Worm (Caenorhabditis elegans) whole organism, L3 larva: ENCODE results near the gene lhfp-4.

ENCODE experiments used
- ZK546.5 ChIP-seq: sonication (generic microtip); optimal IDR thresholded peaks from 2 replicates; lab custom pipeline; 2017; ENCODE audit warnings: missing biosample characterization, missing genetic modification characterization
- aly-2 ChIP-seq: fragments of 150-350 bp; optimal IDR thresholded peaks from 2 replicates; lab custom pipeline; 2014; ENCODE audit warnings: missing biosample characterization, missing genetic modification characterization
- ama-1 ChIP-seq: fragments of 150-350 bp; optimal IDR thresholded peaks from 2 replicates; lab custom pipeline; 2018
- ceh-16 ChIP-seq: sonication (generic microtip); optimal IDR thresholded peaks from 2 replicates; lab custom pipeline; 2017; ENCODE audit warnings: missing biosample characterization, missing genetic modification characterization
- ceh-28 ChIP-seq: fragments of 150-350 bp; optimal IDR thresholded peaks from 2 replicates; lab custom pipeline; 2014; ENCODE audit warnings: missing biosample characterization, missing genetic modification reagents, missing genetic modification characterization
- ceh-82 ChIP-seq: fragments of 150-350 bp; optimal IDR thresholded peaks from 2 replicates; lab custom pipeline; 2014; ENCODE audit warnings: missing biosample characterization, missing genetic modification characterization
- ceh-9 ChIP-seq: sonication (generic microtip); optimal IDR thresholded peaks from 2 replicates; lab custom pipeline; 2018; ENCODE audit warnings: missing biosample characterization, missing genetic modification characterization
- daf-12 ChIP-seq: fragments of 150-350 bp; optimal IDR thresholded peaks from 2 replicates; lab custom pipeline; 2014; ENCODE audit warnings: missing biosample characterization, missing genetic modification reagents, missing genetic modification characterization
- egl-27 ChIP-seq: sonication (generic microtip); optimal IDR thresholded peaks from 4 replicates; lab custom pipeline; 2017; ENCODE audit warnings: missing biosample characterization, missing genetic modification reagents, missing genetic modification characterization
- egl-5 ChIP-seq: fragments of 150-350 bp; optimal IDR thresholded peaks from 2 replicates; lab custom pipeline; 2017; ENCODE audit warnings: missing biosample characterization, missing genetic modification reagents, missing genetic modification characterization, inconsistent platforms
- elt-1 ChIP-seq: fragments of 150-350 bp; optimal IDR thresholded peaks from 2 replicates; lab custom pipeline; 2014; ENCODE audit warnings: missing biosample characterization, missing genetic modification characterization
- elt-2 ChIP-seq: sonication (generic microtip); optimal IDR thresholded peaks from 2 replicates; lab custom pipeline; 2016; ENCODE audit warnings: missing genetic modification reagents, mild to moderate bottlenecking, missing genetic modification characterization, missing compliant biosample characterization
- eor-1 ChIP-seq, 2 experiments: fragments of 150-350 bp; optimal IDR thresholded peaks; 2 replicates each; lab custom pipeline; 2014 to 2018; ENCODE audit warnings: missing biosample characterization in 2 of 2, missing genetic modification characterization in 2 of 2
- fkh-10 ChIP-seq: sonication (generic microtip); optimal IDR thresholded peaks from 2 replicates; lab custom pipeline; 2017; ENCODE audit warnings: missing biosample characterization, missing genetic modification reagents, missing genetic modification characterization
- fkh-2 ChIP-seq: fragments of 150-350 bp; optimal IDR thresholded peaks from 2 replicates; lab custom pipeline; 2014; ENCODE audit warnings: missing biosample characterization, missing genetic modification reagents, missing genetic modification characterization
- fos-1 ChIP-seq: fragments of 150-350 bp; optimal IDR thresholded peaks from 2 replicates; lab custom pipeline; 2014; ENCODE audit warnings: missing biosample characterization, missing genetic modification characterization
- hmg-11 ChIP-seq: sonication (generic microtip); optimal IDR thresholded peaks from 2 replicates; lab custom pipeline; 2016; ENCODE audit warnings: missing genetic modification characterization, missing compliant biosample characterization
- jun-1 ChIP-seq: fragments of 150-350 bp; optimal IDR thresholded peaks from 2 replicates; lab custom pipeline; 2014; ENCODE audit warnings: missing biosample characterization, missing genetic modification reagents, missing genetic modification characterization
- lin-39 ChIP-seq: fragments of 150-350 bp; optimal IDR thresholded peaks from 2 replicates; lab custom pipeline; 2018; ENCODE audit warnings: missing biosample characterization, missing genetic modification reagents, missing genetic modification characterization
- lsy-12 ChIP-seq: sonication (generic microtip); optimal IDR thresholded peaks from 2 replicates; lab custom pipeline; 2016; ENCODE audit warnings: mild to moderate bottlenecking, missing genetic modification characterization, missing compliant biosample characterization
- mdl-1 ChIP-seq: fragments of 150-350 bp; optimal IDR thresholded peaks from 2 replicates; lab custom pipeline; 2014; ENCODE audit warnings: missing biosample characterization, missing genetic modification characterization
- mml-1 ChIP-seq: fragments of 150-350 bp; sonication (generic microtip); optimal IDR thresholded peaks from 3 replicates; lab custom pipeline; 2014; ENCODE audit warnings: missing biosample characterization, missing genetic modification characterization
- nfya-1 ChIP-seq: sonication (generic microtip); optimal IDR thresholded peaks from 2 replicates; lab custom pipeline; 2017; ENCODE audit warnings: missing genetic modification characterization, mild to moderate bottlenecking, missing compliant biosample characterization, antibody characterized with exemption, moderate library complexity; ENCODE audit not compliant: insufficient read depth
- nhr-11 ChIP-seq: fragments of 150-350 bp; optimal IDR thresholded peaks from 2 replicates; lab custom pipeline; 2014; ENCODE audit warnings: missing biosample characterization, missing genetic modification characterization
- nhr-12 ChIP-seq: fragments of 150-350 bp; optimal IDR thresholded peaks from 2 replicates; lab custom pipeline; 2014; ENCODE audit warnings: missing biosample characterization, missing genetic modification characterization
- nhr-25 ChIP-seq: sonication (generic microtip); optimal IDR thresholded peaks from 2 replicates; lab custom pipeline; 2017; ENCODE audit warnings: missing biosample characterization, missing genetic modification characterization
- nhr-67 ChIP-seq: fragments of 150-350 bp; optimal IDR thresholded peaks from 2 replicates; lab custom pipeline; 2014; ENCODE audit warnings: missing biosample characterization, missing genetic modification characterization
- nhr-76 ChIP-seq: fragments of 150-350 bp; sonication (generic microtip); optimal IDR thresholded peaks from 5 replicates; lab custom pipeline; 2014; ENCODE audit warnings: missing biosample characterization, missing genetic modification characterization
- pha-4 ChIP-seq: fragments of 150-350 bp; optimal IDR thresholded peaks from 2 replicates; lab custom pipeline; 2014; ENCODE audit warnings: missing biosample characterization, missing genetic modification reagents, missing genetic modification characterization
- pqm-1 ChIP-seq: fragments of 150-350 bp; optimal IDR thresholded peaks from 2 replicates; lab custom pipeline; 2017; ENCODE audit warnings: missing biosample characterization, missing genetic modification characterization, inconsistent platforms
- sea-2 ChIP-seq: fragments of 150-350 bp; sonication (generic microtip); optimal IDR thresholded peaks from 4 replicates; lab custom pipeline; 2014; ENCODE audit warnings: missing biosample characterization, missing genetic modification reagents, missing genetic modification characterization
- snpc-4 ChIP-seq: fragments of 150-350 bp; optimal IDR thresholded peaks from 2 replicates; lab custom pipeline; 2014; ENCODE audit warnings: missing biosample characterization, missing genetic modification characterization
- unc-39 ChIP-seq: sonication (generic microtip); optimal IDR thresholded peaks from 4 replicates; lab custom pipeline; 2017; ENCODE audit warnings: missing biosample characterization, missing genetic modification characterization
- unc-62 ChIP-seq: fragments of 150-350 bp; sonication (generic microtip); optimal IDR thresholded peaks from 4 replicates; lab custom pipeline; 2014; ENCODE audit warnings: missing biosample characterization, missing genetic modification reagents, missing genetic modification characterization
- ztf-11 ChIP-seq: fragments of 150-350 bp; optimal IDR thresholded peaks from 2 replicates; lab custom pipeline; 2014; ENCODE audit warnings: missing biosample characterization, missing genetic modification characterization
- ztf-4 ChIP-seq: fragments of 150-350 bp; optimal IDR thresholded peaks from 2 replicates; lab custom pipeline; 2014; ENCODE audit warnings: missing biosample characterization, missing genetic modification characterization

Gene lhfp-4

ce11 chrIV:17278861-17279591, 3.6 kb downstream of the lhfp-4 start, which contains the start of gene hsp-1:
TSS of gene hsp-1 (plus strand) at chrIV:17278959.
- TF ChIP-seq lin-39 (peak; percentile 12), daf-12 (no peak), ama-1 (peak; percentile 88)

ce11 chrIV:17279592-17280440, 4.4 kb downstream of the lhfp-4 start:
- TF ChIP-seq snpc-4 (peak; percentile 8), mdl-1 (no peak), lin-39 (no peak), pqm-1 (tag; lab: Kevin White, UChicago) (no peak), nhr-76 (tag; lab: Kevin White, UChicago) (no peak), daf-12 (no peak), egl-5 (no peak), fos-1 (no peak), nhr-25 (tag; lab: Kevin White, UChicago) (peak; percentile 45), ceh-28 (tag; lab: Kevin White, UChicago) (no peak), sea-2 (GFP tag; lab: Kevin White, UChicago) (no peak), aly-2 (tag; lab: Kevin White, UChicago) (no peak), elt-1 (tag; lab: Kevin White, UChicago) (no peak), eor-1 (tag; optimal IDR thresholded peaks at IDR 0.05; lab: Kevin White, UChicago) (no peak), ama-1 (peak; percentile 26), hmg-11 (no peak), nhr-12 (tag; lab: Kevin White, UChicago) (no peak), elt-2 (no peak), nhr-11 (tag; lab: Kevin White, UChicago) (no peak), ztf-4 (tag; lab: Kevin White, UChicago) (no peak), mml-1 (tag; lab: Kevin White, UChicago) (no peak), egl-27 (tag; lab: Kevin White, UChicago) (no peak), unc-62 (GFP tag; lab: Kevin White, UChicago) (no peak), fkh-10 (no peak), fkh-2 (no peak), jun-1 (tag; lab: Kevin White, UChicago) (no peak), ZK546.5 (tag; lab: Kevin White, UChicago) (no peak), nhr-67 (tag; lab: Kevin White, UChicago) (no peak), pha-4 (no peak), ceh-82 (no peak), ceh-9 (tag; lab: Kevin White, UChicago) (no peak), ztf-11 (tag; lab: Kevin White, UChicago) (no peak), lsy-12 (tag; lab: Kevin White, UChicago) (no peak), ceh-16 (tag; lab: Kevin White, UChicago) (peak; percentile 30)

ce11 chrIV:17280441-17280939, 5.1 kb downstream of the lhfp-4 start:
- no peak for TF ChIP-seq ZK546.5 (tag; lab: Kevin White, UChicago)
- TF ChIP-seq unc-39 = no peak
- no peak for TF ChIP-seq nhr-76 (tag; lab: Kevin White, UChicago)
- no peak for TF ChIP-seq nhr-11 (tag; lab: Kevin White, UChicago)
- peak; percentile 58 for TF ChIP-seq nhr-25 (tag; lab: Kevin White, UChicago)
- peak; percentile 95 for TF ChIP-seq ama-1
- peak; percentile 1 for TF ChIP-seq nfya-1 (tag; lab: Kevin White, UChicago)
